Worm (Caenorhabditis elegans) whole organism, mixed stage, embryonic: ENCODE measurements around the gene F36H1.12.

Source experiments
- elt-1 ChIP-seq: sonication (generic microtip); optimal IDR thresholded peaks from 2 replicates; lab custom pipeline; 2017; ENCODE audit warnings: missing genetic modification characterization, mild to moderate bottlenecking, missing compliant biosample characterization, antibody characterized with exemption, moderate library complexity, borderline replicate concordance; ENCODE audit not compliant: insufficient read depth
- mab-5 ChIP-seq: fragments of 150-350 bp; optimal IDR thresholded peaks from 2 replicates; lab custom pipeline; 2014; ENCODE audit warnings: missing biosample characterization, missing genetic modification characterization
- mep-1 ChIP-seq: fragments of 150-350 bp; optimal IDR thresholded peaks from 2 replicates; lab custom pipeline; 2017; ENCODE audit warnings: missing biosample characterization, missing genetic modification reagents, missing genetic modification characterization, inconsistent platforms
- snpc-4 ChIP-seq: fragments of 150-350 bp; optimal IDR thresholded peaks from 2 replicates; lab custom pipeline; 2014; ENCODE audit warnings: missing biosample characterization, missing genetic modification characterization

- no peak for TF ChIP-seq mab-5 (tag; lab: Kevin White, UChicago)
- no peak for TF ChIP-seq mep-1 (tag; lab: Kevin White, UChicago)
- no peak for TF ChIP-seq snpc-4 (tag; lab: Kevin White, UChicago)
- TF ChIP-seq elt-1 (tag; lab: Kevin White, UChicago), result no peak
Observed at ce11 chrIV:11063962-11064361, 10.5 kb upstream of the F36H1.12 start, which contains the start of gene ttr-16.
